Worm (Caenorhabditis elegans): Measurements from ENCODE around the gene C53C11.5.

Gene C53C11.5

ce11 chrX:17363491-17363890, 29.6 kb downstream of the C53C11.5 start:
- no peak for TF ChIP-seq snpc-4 (tag; optimal IDR thresholded peaks at IDR 0.05)
- TF ChIP-seq mls-2 (tag; optimal IDR thresholded peaks at IDR 0.05) = no peak
- no peak for TF ChIP-seq lin-32 (GFP tag; optimal IDR thresholded peaks at IDR 0.05)

ce11 chrX:17368542-17368941, 34.7 kb downstream of the C53C11.5 start, which contains the start of gene mfsd-10:
Gene mfsd-10, minus strand, starts transcription at chrX:17368642.
- no peak for TF ChIP-seq nhr-76 (tag; optimal IDR thresholded peaks at IDR 0.05)
- no peak for TF ChIP-seq nhr-28 (tag; optimal IDR thresholded peaks at IDR 0.05)
- TF ChIP-seq mab-5 (tag; optimal IDR thresholded peaks at IDR 0.05) = no peak
- no peak for TF ChIP-seq lin-13 (tag; optimal IDR thresholded peaks at IDR 0.05)
- TF ChIP-seq ceh-43 (GFP tag; optimal IDR thresholded peaks at IDR 0.05) = no peak
- no peak for TF ChIP-seq elt-3 (tag; optimal IDR thresholded peaks at IDR 0.05)
- no peak for TF ChIP-seq hlh-1 (tag; optimal IDR thresholded peaks at IDR 0.05)
- TF ChIP-seq drap-1 (GFP tag; optimal IDR thresholded peaks at IDR 0.05) = no peak

- TF ChIP-seq ham-2 (GFP tag; optimal IDR thresholded peaks at IDR 0.05) (peak; percentile 45), unc-120 (tag; optimal IDR thresholded peaks at IDR 0.05; ENCODE audit: poor library complexity, severe bottlenecking) (no peak), ces-1 (GFP tag; optimal IDR thresholded peaks at IDR 0.05) (no peak)
These were observed 35.7 kb downstream of the C53C11.5 start for ce11 chrX:17369514-17369913.

- no peak for TF ChIP-seq mab-5 (tag; optimal IDR thresholded peaks at IDR 0.05)
- peak; percentile 64 for TF ChIP-seq unc-62 (GFP tag; optimal IDR thresholded peaks at IDR 0.05)
These were observed 40.1 kb downstream of the C53C11.5 start for ce11 chrX:17373955-17374354.

- TF ChIP-seq mab-5 (tag; optimal IDR thresholded peaks at IDR 0.05) (no peak), snpc-4 (tag; optimal IDR thresholded peaks at IDR 0.05) (no peak), unc-62 (GFP tag; optimal IDR thresholded peaks at IDR 0.05) (no peak), lin-32 (GFP tag; optimal IDR thresholded peaks at IDR 0.05) (no peak), nhr-76 (tag; optimal IDR thresholded peaks at IDR 0.05) (no peak), hlh-1 (tag; optimal IDR thresholded peaks at IDR 0.05) (no peak), zip-8 (tag; optimal IDR thresholded peaks at IDR 0.05) (no peak), lsy-2 (tag; optimal IDR thresholded peaks at IDR 0.05) (no peak), mls-2 (tag; optimal IDR thresholded peaks at IDR 0.05) (no peak), blmp-1 (tag; optimal IDR thresholded peaks at IDR 0.05) (no peak), nhr-2 (tag; optimal IDR thresholded peaks at IDR 0.05) (no peak), cnd-1 (tag; optimal IDR thresholded peaks at IDR 0.05) (no peak), M03D4.4 (tag; optimal IDR thresholded peaks at IDR 0.05) (no peak), mep-1 (tag; optimal IDR thresholded peaks at IDR 0.05) (no peak), sptf-1 (tag; optimal IDR thresholded peaks at IDR 0.05) (no peak), lin-13 (tag; optimal IDR thresholded peaks at IDR 0.05) (no peak), ham-2 (GFP tag; optimal IDR thresholded peaks at IDR 0.05) (no peak), sem-2 (GFP tag; optimal IDR thresholded peaks at IDR 0.05) (no peak), unc-39 (tag; optimal IDR thresholded peaks at IDR 0.05) (no peak), ztf-11 (tag; optimal IDR thresholded peaks at IDR 0.05) (no peak)
These were observed 40.7 kb downstream of the C53C11.5 start, which contains the start of gene F10D7.3 for ce11 chrX:17374534-17374933. Gene F10D7.3, minus strand, starts transcription at chrX:17374634.

ce11 chrX:17375877-17376276, 42.0 kb downstream of the C53C11.5 start:
- TF ChIP-seq flh-1 (GFP tag; optimal IDR thresholded peaks at IDR 0.05) (no peak), sem-2 (GFP tag; optimal IDR thresholded peaks at IDR 0.05) (no peak), lin-32 (GFP tag; optimal IDR thresholded peaks at IDR 0.05) (no peak), nhr-76 (tag; optimal IDR thresholded peaks at IDR 0.05) (no peak), nhr-28 (tag; optimal IDR thresholded peaks at IDR 0.05) (no peak), mab-5 (tag; optimal IDR thresholded peaks at IDR 0.05) (no peak), nhr-12 (tag; optimal IDR thresholded peaks at IDR 0.05) (no peak), elt-1 (tag; optimal IDR thresholded peaks at IDR 0.05; ENCODE audit: borderline replicate concordance, insufficient read depth) (no peak), M03D4.4 (tag; optimal IDR thresholded peaks at IDR 0.05) (no peak), pha-4 (tag; optimal IDR thresholded peaks at IDR 0.05) (no peak), unc-62 (GFP tag; optimal IDR thresholded peaks at IDR 0.05) (no peak), drap-1 (GFP tag; optimal IDR thresholded peaks at IDR 0.05) (no peak), mep-1 (tag; optimal IDR thresholded peaks at IDR 0.05) (no peak), elt-3 (tag; optimal IDR thresholded peaks at IDR 0.05) (no peak), unc-39 (tag; optimal IDR thresholded peaks at IDR 0.05) (no peak), sptf-1 (tag; optimal IDR thresholded peaks at IDR 0.05) (no peak)

Measured in whole organism, mixed stage, embryonic.